Fruit fly (Drosophila melanogaster): ENCODE results near the gene rau.
A peak's percentile ranks its signal among the peaks of the same experiment; 100 is the strongest.

rau gene

dm6 chr2L:5879363-5879934, at the start of gene rau (continued):
- peak; percentile 84 for TF ChIP-seq CG32006 (GFP tag; optimal IDR thresholded peaks at IDR 0.05)
- peak; percentile 51 for TF ChIP-seq fd59A (GFP tag; optimal IDR thresholded peaks at IDR 0.05)
- TF ChIP-seq CG4318 (GFP tag; optimal IDR thresholded peaks at IDR 0.05) = peak; percentile 68
- TF ChIP-seq fkh (GFP tag; optimal IDR thresholded peaks at IDR 0.05) = peak; percentile 83
- TF ChIP-seq acj6 (GFP tag; optimal IDR thresholded peaks at IDR 0.05) = peak; percentile 61
- peak; percentile 23 for TF ChIP-seq CG1621 (tag; optimal IDR thresholded peaks at IDR 0.05)
- TF ChIP-seq Hr4 (GFP tag; optimal IDR thresholded peaks at IDR 0.05) = peak; percentile 66
- TF ChIP-seq CG11762 (GFP tag; optimal IDR thresholded peaks at IDR 0.05; ENCODE audit: insufficient read depth) = peak; percentile 64

dm6 chr2L:5927363-5927762, 48.1 kb upstream of the rau start:
- TF ChIP-seq Lpt (GFP tag; optimal IDR thresholded peaks at IDR 0.05) (no peak), eg (GFP tag; IDR thresholded peaks at IDR 0.05) (no peak), dac (GFP tag; optimal IDR thresholded peaks at IDR 0.05) (no peak), CG11294 (GFP tag; IDR thresholded peaks at IDR 0.05) (no peak), CG6276 (GFP tag; optimal IDR thresholded peaks at IDR 0.05) (no peak), fkh (GFP tag; optimal IDR thresholded peaks at IDR 0.05) (no peak), CG32006 (GFP tag; optimal IDR thresholded peaks at IDR 0.05) (no peak), CG10669 (GFP tag; optimal IDR thresholded peaks at IDR 0.05) (no peak), salr (GFP tag; optimal IDR thresholded peaks at IDR 0.05) (no peak), CG6854 (GFP tag; optimal IDR thresholded peaks at IDR 0.05) (no peak), cyc (GFP tag; optimal IDR thresholded peaks at IDR 0.05) (no peak), CG11902 (GFP tag; optimal IDR thresholded peaks at IDR 0.05) (no peak), ss (GFP tag; optimal IDR thresholded peaks at IDR 0.05) (no peak), Smox (GFP tag; optimal IDR thresholded peaks at IDR 0.05) (no peak), CG8119 (GFP tag; IDR thresholded peaks at IDR 0.05) (no peak)

- no peak for TF ChIP-seq Eip78C (GFP tag)
- no peak for TF ChIP-seq lz (GFP tag; optimal IDR thresholded peaks at IDR 0.05)
- TF ChIP-seq Blimp-1 (GFP tag; optimal IDR thresholded peaks at IDR 0.05) = no peak
- TF ChIP-seq CG3919 (GFP tag; optimal IDR thresholded peaks at IDR 0.05) = no peak
- TF ChIP-seq CG8119 (GFP tag; IDR thresholded peaks at IDR 0.05) = no peak
These were observed 46.3 kb upstream of the rau start, which contains the start of gene dsf for dm6 chr2L:5925637-5926036. Gene dsf, plus strand, starts transcription at chr2L:5925937.

- TF ChIP-seq CG7368 (GFP tag; optimal IDR thresholded peaks at IDR 0.05) (peak; percentile 6), CG10631 (GFP tag; optimal IDR thresholded peaks at IDR 0.05) (no peak), CG8632 (GFP tag; optimal IDR thresholded peaks at IDR 0.05) (no peak)
These were observed 45.9 kb upstream of the rau start for dm6 chr2L:5925164-5925563.

- TF ChIP-seq CG34406 (GFP tag; optimal IDR thresholded peaks at IDR 0.05) = no peak
- TF ChIP-seq Lpt (GFP tag; optimal IDR thresholded peaks at IDR 0.05) = no peak
- TF ChIP-seq CG8319 (GFP tag; optimal IDR thresholded peaks at IDR 0.05) = no peak
- no peak for TF ChIP-seq Eip75B (GFP tag; optimal IDR thresholded peaks at IDR 0.05)
- no peak for TF ChIP-seq achi (GFP tag; optimal IDR thresholded peaks at IDR 0.05)
- peak; percentile 52 for TF ChIP-seq CG7368 (GFP tag; optimal IDR thresholded peaks at IDR 0.05)
- TF ChIP-seq Sox102F (GFP tag; optimal IDR thresholded peaks at IDR 0.05) = no peak
- no peak for TF ChIP-seq CG6854 (GFP tag; optimal IDR thresholded peaks at IDR 0.05)
- no peak for TF ChIP-seq CG31627 (GFP tag; optimal IDR thresholded peaks at IDR 0.05)
- TF ChIP-seq svp (GFP tag) = peak; percentile 6
These were observed 44.4 kb upstream of the rau start, which contains the start of gene CG9016 for dm6 chr2L:5923603-5924138. Gene CG9016, minus strand, starts transcription at chr2L:5923653.

Data from whole organism, prepupa.